Worm (Caenorhabditis elegans) whole organism, mixed stage, embryonic: ENCODE measurements around the gene nars-2.

Experiments used
- blmp-1 ChIP-seq: fragments of 150-350 bp; optimal IDR thresholded peaks from 2 replicates; lab custom pipeline; 2014; ENCODE audit warnings: missing biosample characterization, missing genetic modification characterization
- ceh-39 ChIP-seq: fragments of 150-350 bp; optimal IDR thresholded peaks from 2 replicates; lab custom pipeline; 2014; ENCODE audit warnings: missing biosample characterization, missing genetic modification characterization
- ceh-83 ChIP-seq: fragments of 200-800 bp; sonication (Bioruptor generic); optimal IDR thresholded peaks from 2 replicates; lab custom pipeline; 2018; ENCODE audit warnings: mild to moderate bottlenecking, missing genetic modification characterization, missing compliant biosample characterization
- ces-1 ChIP-seq: fragments of 150-350 bp; optimal IDR thresholded peaks from 2 replicates; lab custom pipeline; 2014; ENCODE audit warnings: missing biosample characterization, missing genetic modification reagents, missing genetic modification characterization
- cnd-1 ChIP-seq: fragments of 200-800 bp; sonication (Bioruptor generic); optimal IDR thresholded peaks from 2 replicates; lab custom pipeline; 2018; ENCODE audit warnings: mild to moderate bottlenecking, missing genetic modification characterization, missing compliant biosample characterization
- drap-1 ChIP-seq: fragments of 200-800 bp; sonication (Bioruptor generic); optimal IDR thresholded peaks from 3 replicates; lab custom pipeline; 2018; ENCODE audit warnings: mild to moderate bottlenecking, missing genetic modification characterization, missing compliant biosample characterization
- elt-1 ChIP-seq: sonication (generic microtip); optimal IDR thresholded peaks from 2 replicates; lab custom pipeline; 2017; ENCODE audit warnings: missing genetic modification characterization, mild to moderate bottlenecking, missing compliant biosample characterization, antibody characterized with exemption, moderate library complexity, borderline replicate concordance; ENCODE audit not compliant: insufficient read depth
- ham-2 ChIP-seq: fragments of 200-800 bp; sonication (Bioruptor generic); optimal IDR thresholded peaks from 2 replicates; lab custom pipeline; 2018; ENCODE audit warnings: mild to moderate bottlenecking, missing genetic modification characterization, missing compliant biosample characterization
- hlh-1 ChIP-seq: fragments of 150-350 bp; optimal IDR thresholded peaks from 2 replicates; lab custom pipeline; 2014; ENCODE audit warnings: missing biosample characterization, missing genetic modification reagents, missing genetic modification characterization
- lin-13 ChIP-seq: fragments of 150-350 bp; optimal IDR thresholded peaks from 2 replicates; lab custom pipeline; 2014; ENCODE audit warnings: missing biosample characterization, missing genetic modification characterization
- lin-32 ChIP-seq: fragments of 200-800 bp; sonication (Bioruptor generic); optimal IDR thresholded peaks from 2 replicates; lab custom pipeline; 2018; ENCODE audit warnings: mild to moderate bottlenecking, missing genetic modification characterization, missing compliant biosample characterization
- lsy-2 ChIP-seq: fragments of 150-350 bp; optimal IDR thresholded peaks from 2 replicates; lab custom pipeline; 2014; ENCODE audit warnings: missing biosample characterization, missing genetic modification characterization
- mab-5 ChIP-seq: fragments of 150-350 bp; optimal IDR thresholded peaks from 2 replicates; lab custom pipeline; 2014; ENCODE audit warnings: missing biosample characterization, missing genetic modification characterization
- mep-1 ChIP-seq: fragments of 150-350 bp; optimal IDR thresholded peaks from 2 replicates; lab custom pipeline; 2017; ENCODE audit warnings: missing biosample characterization, missing genetic modification reagents, missing genetic modification characterization, inconsistent platforms
- mls-2 ChIP-seq: sonication (generic microtip); optimal IDR thresholded peaks from 2 replicates; lab custom pipeline; 2016; ENCODE audit warnings: mild to moderate bottlenecking, missing genetic modification characterization, moderate library complexity, missing compliant biosample characterization
- nhr-12 ChIP-seq: fragments of 150-350 bp; optimal IDR thresholded peaks from 2 replicates; lab custom pipeline; 2014; ENCODE audit warnings: missing biosample characterization, missing genetic modification characterization
- nhr-2 ChIP-seq: fragments of 150-350 bp; optimal IDR thresholded peaks from 2 replicates; lab custom pipeline; 2014; ENCODE audit warnings: missing biosample characterization, missing genetic modification characterization
- nhr-237 ChIP-seq: fragments of 150-350 bp; optimal IDR thresholded peaks from 2 replicates; lab custom pipeline; 2014; ENCODE audit warnings: missing biosample characterization, missing genetic modification characterization
- snpc-4 ChIP-seq: fragments of 150-350 bp; optimal IDR thresholded peaks from 2 replicates; lab custom pipeline; 2014; ENCODE audit warnings: missing biosample characterization, missing genetic modification characterization
- sptf-1 ChIP-seq: sonication (generic microtip); optimal IDR thresholded peaks from 2 replicates; lab custom pipeline; 2017; ENCODE audit warnings: mild to moderate bottlenecking, missing genetic modification characterization, moderate library complexity, missing compliant biosample characterization
- tbx-8 ChIP-seq: fragments of 200-800 bp; sonication (Bioruptor generic); optimal IDR thresholded peaks from 2 replicates; lab custom pipeline; 2018; ENCODE audit warnings: mild to moderate bottlenecking, missing genetic modification characterization, moderate library complexity, missing compliant biosample characterization
- unc-120 ChIP-seq: sonication (generic microtip); optimal IDR thresholded peaks from 2 replicates; lab custom pipeline; 2017; ENCODE audit warnings: missing genetic modification characterization, missing compliant biosample characterization; ENCODE audit not compliant: poor library complexity, severe bottlenecking
- unc-39 ChIP-seq: fragments of 150-350 bp; optimal IDR thresholded peaks from 2 replicates; lab custom pipeline; 2014; ENCODE audit warnings: missing biosample characterization, missing genetic modification characterization
- unc-62 ChIP-seq: fragments of 150-350 bp; optimal IDR thresholded peaks from 2 replicates; lab custom pipeline; 2014; ENCODE audit warnings: missing biosample characterization, missing genetic modification reagents, missing genetic modification characterization
- zip-8 ChIP-seq: fragments of 150-350 bp; optimal IDR thresholded peaks from 2 replicates; lab custom pipeline; 2014; ENCODE audit warnings: missing biosample characterization, missing genetic modification characterization

Gene nars-2

DNA sequence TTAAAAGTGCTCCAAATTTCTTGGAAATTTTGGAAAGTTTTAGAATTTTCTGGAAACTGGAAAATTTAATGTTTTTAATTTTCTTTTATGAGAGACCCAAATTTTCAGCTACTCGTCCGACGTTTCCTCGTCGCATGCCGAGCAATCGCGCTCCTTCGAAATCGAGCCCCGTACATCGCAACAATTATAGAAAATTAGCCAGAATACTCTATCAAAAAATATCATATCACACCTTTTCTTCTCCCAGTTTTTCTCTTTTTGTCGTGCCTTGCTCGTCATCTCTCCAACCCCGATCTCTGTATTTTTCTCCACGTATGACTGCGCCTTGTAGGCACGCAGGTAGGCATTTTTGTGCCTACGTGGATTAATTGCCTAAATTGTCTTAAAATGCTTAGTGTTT, 38.2 kb downstream of the nars-2 start:
- no peak for TF ChIP-seq blmp-1 (tag; lab: Kevin White, UChicago)
- TF ChIP-seq lsy-2 (tag; lab: Kevin White, UChicago) = no peak
- TF ChIP-seq sptf-1 (tag; lab: Kevin White, UChicago) = no peak
- TF ChIP-seq elt-1 (tag; lab: Kevin White, UChicago) = no peak
- no peak for TF ChIP-seq nhr-237 (tag; lab: Kevin White, UChicago)
- TF ChIP-seq snpc-4 = no peak
- no peak for TF ChIP-seq unc-39
- no peak for TF ChIP-seq ceh-83 (GFP tag; lab: Kevin White, UChicago)
- no peak for TF ChIP-seq nhr-2 (tag; lab: Kevin White, UChicago)
- TF ChIP-seq hlh-1 (tag; lab: Kevin White, UChicago) = no peak
- no peak for TF ChIP-seq unc-120 (tag; lab: Kevin White, UChicago)
- TF ChIP-seq cnd-1 = no peak

DNA sequence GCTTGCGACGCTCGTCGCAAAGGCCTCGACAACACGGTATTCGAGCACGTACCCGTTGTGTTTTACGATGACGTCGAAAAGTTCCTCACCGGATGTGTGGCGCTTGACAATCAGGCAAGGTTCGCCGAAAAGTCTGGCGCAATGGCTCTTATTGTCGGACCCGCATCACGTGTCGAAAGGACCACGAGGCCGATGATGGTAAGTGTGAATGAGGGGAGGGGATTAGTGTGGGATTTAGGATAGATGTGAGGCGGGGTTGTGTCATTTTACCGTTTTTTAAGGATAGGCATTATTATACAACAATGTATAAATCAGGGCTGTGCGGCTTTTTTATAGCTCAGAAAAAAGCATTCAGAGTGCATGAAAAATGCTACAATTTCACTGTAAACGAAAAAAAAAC, 40.7 kb downstream of the nars-2 start:
- no peak for TF ChIP-seq lin-13 (tag; lab: Kevin White, UChicago)
- TF ChIP-seq zip-8 (tag; lab: Kevin White, UChicago) = peak; percentile 2

DNA sequence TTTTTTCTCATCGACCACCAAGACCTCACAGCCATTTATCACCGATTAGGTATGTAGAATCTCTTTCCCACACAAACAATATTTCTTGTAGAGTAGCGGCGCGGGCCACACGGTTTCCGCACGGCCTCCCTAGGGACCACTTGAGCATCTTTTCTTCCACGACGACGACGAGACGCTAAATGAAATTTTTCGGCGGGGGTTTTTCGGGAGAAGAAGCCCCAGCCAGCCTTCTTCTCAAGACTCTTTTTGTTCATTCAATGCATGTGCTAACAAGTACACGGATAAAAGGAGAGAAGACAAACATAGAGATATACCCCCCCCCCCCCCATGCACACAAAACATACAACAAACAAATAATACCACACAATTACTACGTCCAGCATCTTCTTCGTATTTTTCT, 41.5 kb downstream of the nars-2 start:
- TF ChIP-seq ces-1 (peak; percentile 58), unc-39 (no peak)

DNA sequence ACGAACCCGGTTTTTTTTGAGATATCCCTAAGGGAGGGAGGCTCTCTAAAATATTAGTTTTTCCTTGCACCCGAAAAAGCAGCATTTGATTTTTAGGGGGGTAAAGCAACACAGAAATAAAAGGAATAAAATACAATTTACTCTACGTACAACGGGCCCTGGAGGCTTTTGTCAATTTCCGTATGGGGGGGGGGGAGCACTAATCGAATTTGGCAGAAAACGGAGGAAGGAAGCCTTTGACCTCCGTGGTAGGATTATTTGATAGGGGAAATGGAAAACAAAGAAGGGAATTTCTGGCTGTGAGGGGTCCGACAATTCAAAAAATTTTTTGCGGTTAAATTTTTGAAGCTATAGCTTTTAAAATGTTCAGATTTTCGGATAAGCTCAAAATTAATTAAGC, 42.6 kb downstream of the nars-2 start:
- peak; percentile 87 for TF ChIP-seq ces-1
- TF ChIP-seq ham-2 = no peak
- TF ChIP-seq ceh-83 (GFP tag; lab: Kevin White, UChicago) = peak; percentile 41
- TF ChIP-seq sptf-1 (tag; lab: Kevin White, UChicago) = peak; percentile 24

DNA sequence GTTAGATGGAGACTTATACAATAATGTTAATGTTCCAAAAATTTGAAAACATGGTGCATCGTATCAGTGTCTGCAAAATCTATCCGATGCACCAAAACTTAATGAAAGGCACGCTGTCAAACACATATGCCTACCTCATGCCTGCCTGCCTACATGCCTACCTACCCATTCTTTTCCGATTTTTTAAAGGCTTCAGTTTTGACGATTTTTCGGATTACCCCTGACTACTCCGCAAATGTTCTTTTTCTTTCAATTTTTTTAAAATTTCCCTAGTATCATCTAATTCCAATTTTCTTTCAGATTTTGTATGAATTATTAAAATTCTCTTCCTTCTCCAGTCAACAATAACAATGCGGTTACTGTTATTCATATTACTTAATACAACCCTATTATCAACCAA, 44.0 kb downstream of the nars-2 start, which contains the start of gene plr-1:
TSS of gene plr-1 (plus strand) at position 301 of the 400 bp plus-strand sequence.
- TF ChIP-seq ces-1 = peak; percentile 44
- no peak for TF ChIP-seq lin-32

DNA sequence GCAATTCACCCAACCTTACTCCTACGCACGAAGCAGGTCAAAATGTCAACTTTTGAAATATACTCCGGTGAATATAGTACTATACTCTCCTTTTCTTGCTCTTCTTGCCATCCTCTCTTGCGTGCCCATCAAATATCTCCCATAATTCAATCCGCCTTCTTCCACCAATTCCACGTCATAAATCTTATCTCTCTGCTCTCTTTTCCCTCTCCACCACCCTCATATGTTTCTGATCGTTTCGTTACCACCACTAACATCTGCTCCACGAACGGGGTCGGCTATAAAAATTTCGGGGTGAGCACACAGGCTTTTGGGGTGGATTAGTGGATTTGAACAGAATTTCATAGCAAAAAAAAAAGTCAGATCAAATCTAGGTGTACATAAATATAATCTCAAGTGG, 46.6 kb downstream of the nars-2 start:
- TF ChIP-seq mab-5 (tag; lab: Kevin White, UChicago) (peak; percentile 45), unc-62 (GFP tag; lab: Kevin White, UChicago) (peak; percentile 19), nhr-237 (tag; lab: Kevin White, UChicago) (no peak)

DNA sequence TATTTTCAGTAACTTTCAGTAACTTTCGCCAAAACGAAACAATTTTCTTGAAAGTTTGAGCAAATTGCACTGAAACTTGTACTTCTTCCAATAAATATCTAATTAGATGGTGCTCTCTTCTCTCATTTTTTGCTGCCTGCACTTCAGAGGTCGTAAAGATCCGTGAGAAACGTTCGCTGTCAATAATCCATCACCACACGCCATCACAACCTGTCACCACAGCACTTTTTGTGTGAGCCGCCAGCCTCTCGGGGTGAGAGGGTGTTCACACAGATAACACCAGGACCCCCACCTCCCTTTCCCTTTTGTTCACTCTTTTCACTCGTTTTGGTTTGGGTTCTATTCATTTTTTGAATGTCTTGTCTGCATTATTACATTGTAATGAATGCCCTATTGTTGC, 48.0 kb downstream of the nars-2 start:
- TF ChIP-seq snpc-4 (no peak), nhr-12 (no peak), zip-8 (tag; lab: Kevin White, UChicago) (no peak), tbx-8 (GFP tag; lab: Kevin White, UChicago) (no peak), elt-1 (tag; lab: Kevin White, UChicago) (no peak), nhr-2 (tag; lab: Kevin White, UChicago) (peak; percentile 48), cnd-1 (no peak), unc-62 (GFP tag; lab: Kevin White, UChicago) (peak; percentile 92), unc-120 (tag; lab: Kevin White, UChicago) (no peak)
- TF ChIP-seq, all 35 proteins: peak for 2

DNA sequence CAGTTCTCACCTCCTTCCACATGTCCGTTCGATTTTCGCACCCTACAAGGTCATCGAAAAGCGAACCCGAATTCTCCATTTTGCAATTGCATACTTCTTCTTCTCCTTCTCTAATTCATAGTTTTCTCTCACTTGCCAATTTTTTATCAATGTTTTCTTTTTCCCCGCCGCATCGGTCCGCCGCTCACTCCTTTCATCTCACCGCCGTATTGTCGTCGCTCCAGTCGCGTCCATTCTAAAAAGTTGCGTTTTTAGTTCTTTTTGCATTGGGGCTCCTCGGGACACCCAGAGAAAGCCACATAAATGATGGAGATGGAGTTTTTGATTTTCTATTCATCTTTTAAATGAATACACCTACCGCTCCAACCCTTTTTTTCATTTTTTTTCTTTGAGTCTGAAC, 49.2 kb downstream of the nars-2 start:
- no peak for TF ChIP-seq hlh-1 (tag; lab: Kevin White, UChicago)
- TF ChIP-seq unc-62 (GFP tag; lab: Kevin White, UChicago) = no peak
- TF ChIP-seq mep-1 (tag; lab: Kevin White, UChicago) = no peak
- TF ChIP-seq unc-39 = no peak
- TF ChIP-seq cnd-1 = no peak
- no peak for TF ChIP-seq lsy-2 (tag; lab: Kevin White, UChicago)
- TF ChIP-seq ceh-39 (tag; lab: Kevin White, UChicago) = no peak
- no peak for TF ChIP-seq drap-1 (GFP tag; lab: Kevin White, UChicago)
- no peak for TF ChIP-seq nhr-2 (tag; lab: Kevin White, UChicago)
- TF ChIP-seq unc-120 (tag; lab: Kevin White, UChicago) = no peak
- no peak for TF ChIP-seq mls-2 (tag; lab: Kevin White, UChicago)
- TF ChIP-seq, all 35 proteins: peak for 0
